Worm (Caenorhabditis elegans) whole organism, L4/young adult: ENCODE data around the gene C16C8.18.

Experiments used
- W03F9.2 ChIP-seq: fragments of 150-350 bp; optimal IDR thresholded peaks from 2 replicates; lab custom pipeline; 2014; ENCODE audit warnings: missing biosample characterization, missing genetic modification characterization
- dao-5 ChIP-seq: sonication (generic microtip); optimal IDR thresholded peaks from 2 replicates; lab custom pipeline; 2016; ENCODE audit warnings: missing genotype, missing genetic modification characterization, moderate library complexity, missing compliant biosample characterization
- him-1 ChIP-seq: sonication (generic microtip); optimal IDR thresholded peaks from 2 replicates; lab custom pipeline; 2016; ENCODE audit warnings: missing genotype, missing genetic modification reagents, missing genetic modification characterization, missing compliant biosample characterization

ce11 chrII:3476536-3476935 is 47.0 kb downstream of the C16C8.18 start:
- TF ChIP-seq him-1 (tag; lab: Kevin White, UChicago) (no peak), dao-5 (tag; lab: Kevin White, UChicago) (no peak), W03F9.2 (tag; lab: Kevin White, UChicago) (no peak)
